Worm (Caenorhabditis elegans): ENCODE results near the gene B0507.1.

- TF ChIP-seq aly-2 (tag; optimal IDR thresholded peaks at IDR 0.05) (no peak), R02D3.7 (tag; optimal IDR thresholded peaks at IDR 0.05) (no peak)
Measured at ce11 chrV:8798470-8798869, 22.1 kb downstream of the B0507.1 start.

Data from whole organism, L3 larva.